Worm (Caenorhabditis elegans): ENCODE data around the gene Y9C2UA.1.
"Not testable (repeated sequence)": the region's sequence is repeated elsewhere in the genome, so short reads cannot be mapped to it uniquely, and the experiment has no call there.

Y9C2UA.1 gene

ce11 chrII:9099017-9099416, 40.4 kb upstream of the Y9C2UA.1 start, which contains the start of gene T24H10.1 (continued):
- peak; percentile 47 for TF ChIP-seq nhr-11 (tag; optimal IDR thresholded peaks at IDR 0.05)
- TF ChIP-seq mep-1 (tag; optimal IDR thresholded peaks at IDR 0.05) = peak; percentile 77
- TF ChIP-seq hmg-1.1 (GFP tag; IDR thresholded peaks at IDR 0.05) = peak; percentile 53
- peak; percentile 37 for TF ChIP-seq ama-1 (optimal IDR thresholded peaks at IDR 0.05)
- TF ChIP-seq ceh-28 (tag; optimal IDR thresholded peaks at IDR 0.05) = no peak
- peak; percentile 39 for TF ChIP-seq hlh-30 (tag; optimal IDR thresholded peaks at IDR 0.05; ENCODE audit: insufficient read depth)
- TF ChIP-seq lim-7 (GFP tag; IDR thresholded peaks at IDR 0.05) = no peak
- TF ChIP-seq snpc-4 (tag; optimal IDR thresholded peaks at IDR 0.05) = no peak
- no peak for TF ChIP-seq snpc-1.2 (GFP tag; IDR thresholded peaks at IDR 0.05)

- TF ChIP-seq jun-1 (tag; optimal IDR thresholded peaks at IDR 0.05) (no peak), skn-1 (tag; optimal IDR thresholded peaks at IDR 0.05) (no peak), nhr-111 (GFP tag; optimal IDR thresholded peaks at IDR 0.05) (no peak), aha-1 (tag) (peak; percentile 40)
Observed at ce11 chrII:9100798-9101197, 38.7 kb upstream of the Y9C2UA.1 start, which contains the start of gene T24H10.5. T24H10.5 (plus strand) TSS chrII:9101098.

- TF ChIP-seq saeg-2 (GFP tag; IDR thresholded peaks at IDR 0.05) (0 out of 2 replicates have a peak, but pooled peaks have one; percentile 54), mdt-29 (GFP tag; IDR thresholded peaks at IDR 0.05) (peak; percentile 53; the same call in 1 of the 2 replicates), T26A8.4 (GFP tag; IDR thresholded peaks at IDR 0.05) (peak; percentile 82), D1046.2 (GFP tag; IDR thresholded peaks at IDR 0.05) (peak; percentile 86), F44E2.7 (GFP tag; IDR thresholded peaks at IDR 0.05) (peak; percentile 93), arid-1 (GFP tag; conservative IDR thresholded peaks at IDR 0.05) (peak; percentile 91), lin-38 (GFP tag; IDR thresholded peaks at IDR 0.05) (peak; percentile 84), php-3 (GFP tag; IDR thresholded peaks at IDR 0.05) (peak; percentile 75), ceh-44 (GFP tag; IDR thresholded peaks at IDR 0.05) (peak; percentile 60; the same call in 1 of the 2 replicates), dmd-8 (GFP tag; IDR thresholded peaks at IDR 0.05) (peak; percentile 97), dmd-6 (GFP tag; IDR thresholded peaks at IDR 0.05) (peak; percentile 37), hmg-1.1 (GFP tag; IDR thresholded peaks at IDR 0.05) (peak; percentile 20; the same call in 1 of the 2 replicates), set-16 (GFP tag; IDR thresholded peaks at IDR 0.05) (peak; percentile 74), lin-1 (GFP tag; IDR thresholded peaks at IDR 0.05) (peak; percentile 87), mxl-2 (GFP tag; conservative IDR thresholded peaks at IDR 0.05) (0 out of 2 replicates have a peak, but pooled peaks have one; percentile 17), lim-7 (GFP tag; IDR thresholded peaks at IDR 0.05) (peak; percentile 92), madf-5 (GFP tag; IDR thresholded peaks at IDR 0.05) (peak; percentile 61 to 77; a peak in 2 of 4 replicates), F26F4.8 (GFP tag; conservative IDR thresholded peaks at IDR 0.05) (peak; percentile 89), nhr-42 (GFP tag; IDR thresholded peaks at IDR 0.05) (peak; percentile 78), lin-29 (GFP tag; IDR thresholded peaks at IDR 0.05) (0 out of 2 replicates have a peak, but pooled peaks have one; percentile 42), dmd-9 (GFP tag; IDR thresholded peaks at IDR 0.05) (peak; percentile 72), snpc-1.2 (GFP tag; IDR thresholded peaks at IDR 0.05) (peak; percentile 91), Y75B8A.6 (GFP tag; IDR thresholded peaks at IDR 0.05) (0 out of 2 replicates have a peak, but pooled peaks have one; percentile 38), ceh-20 (GFP tag; IDR thresholded peaks at IDR 0.05) (peak; percentile 36; the same call in 1 of the 2 replicates), nhr-41 (GFP tag; IDR thresholded peaks at IDR 0.05) (peak; percentile 74), pha-4 (GFP tag; IDR thresholded peaks at IDR 0.05) (peak; percentile 89), ZK337.2 (GFP tag; IDR thresholded peaks at IDR 0.05) (0 out of 2 replicates have a peak, but pooled peaks have one; percentile 41), vab-7 (GFP tag; IDR thresholded peaks at IDR 0.05) (peak; percentile 81), madf-9 (GFP tag; conservative IDR thresholded peaks at IDR 0.05) (peak; percentile 69), egl-43 (GFP tag; IDR thresholded peaks at IDR 0.05) (peak; percentile 96), Y48G9A.11 (GFP tag; IDR thresholded peaks at IDR 0.05) (peak; percentile 85), Y105C5A.15 (GFP tag; IDR thresholded peaks at IDR 0.05) (peak; percentile 69; the same call in 1 of the 2 replicates), zfp-3 (GFP tag; conservative IDR thresholded peaks at IDR 0.05) (0 out of 2 replicates have a peak, but pooled peaks have one; percentile 29), tra-1 (GFP tag; IDR thresholded peaks at IDR 0.05) (peak; percentile 85; the same call in 1 of the 2 replicates)
- not testable (repeated sequence) for TF ChIP-seq pha-4 (tag; optimal IDR thresholded peaks at IDR 0.05)
Observed at ce11 chrII:9102623-9103022, 36.8 kb upstream of the Y9C2UA.1 start.
